Worm (Caenorhabditis elegans) whole organism, late embryonic: ENCODE data around the gene Y97E10AR.8.

Source experiments
- C38D4.7 ChIP-seq: fragments of 200-800 bp; sonication (Bioruptor generic); optimal IDR thresholded peaks from 2 replicates; lab custom pipeline; 2018; ENCODE audit warnings: mild to moderate bottlenecking, missing genetic modification characterization, moderate library complexity, missing compliant biosample characterization
- F13H6.1 ChIP-seq: sonication (generic microtip); optimal IDR thresholded peaks from 2 replicates; lab custom pipeline; 2016; ENCODE audit warnings: missing genetic modification characterization, missing compliant biosample characterization
- K02D7.2 ChIP-seq: sonication (generic microtip); optimal IDR thresholded peaks from 2 replicates; lab custom pipeline; 2017; ENCODE audit warnings: mild to moderate bottlenecking, missing genetic modification characterization, missing compliant biosample characterization
- K09A11.1 ChIP-seq: sonication (generic microtip); optimal IDR thresholded peaks from 2 replicates; lab custom pipeline; 2017; ENCODE audit warnings: antibody characterized with exemption, mild to moderate bottlenecking, missing genetic modification characterization, missing compliant biosample characterization; ENCODE audit not compliant: insufficient read depth
- T23F11.4 ChIP-seq: fragments of 200-800 bp; sonication (Bioruptor generic); optimal IDR thresholded peaks from 2 replicates; lab custom pipeline; 2018; ENCODE audit warnings: mild to moderate bottlenecking, missing genetic modification characterization, missing compliant biosample characterization
- ahr-1 ChIP-seq: sonication (generic microtip); optimal IDR thresholded peaks from 2 replicates; lab custom pipeline; 2016; ENCODE audit warnings: missing genetic modification characterization, missing compliant biosample characterization
- ceh-14 ChIP-seq: sonication (generic microtip); optimal IDR thresholded peaks from 2 replicates; lab custom pipeline; 2016; ENCODE audit warnings: missing genotype, missing genetic modification characterization, missing compliant biosample characterization
- ceh-19 ChIP-seq: fragments of 200-800 bp; sonication (Bioruptor generic); optimal IDR thresholded peaks from 2 replicates; lab custom pipeline; 2018; ENCODE audit warnings: mild to moderate bottlenecking, missing genetic modification characterization, missing compliant biosample characterization
- ceh-22 ChIP-seq: sonication (generic microtip); optimal IDR thresholded peaks from 2 replicates; lab custom pipeline; 2017; ENCODE audit warnings: missing biosample characterization, missing genetic modification characterization
- ceh-30 ChIP-seq: fragments of 150-350 bp; optimal IDR thresholded peaks from 2 replicates; lab custom pipeline; 2014; ENCODE audit warnings: missing biosample characterization, missing genetic modification characterization
- ceh-31 ChIP-seq: sonication (generic microtip); optimal IDR thresholded peaks from 2 replicates; lab custom pipeline; 2016; ENCODE audit warnings: missing genetic modification characterization, missing compliant biosample characterization
- ceh-34 ChIP-seq: sonication (generic microtip); optimal IDR thresholded peaks from 2 replicates; lab custom pipeline; 2016; ENCODE audit warnings: mild to moderate bottlenecking, missing genetic modification characterization, missing compliant biosample characterization
- ceh-48 ChIP-seq: sonication (generic microtip); optimal IDR thresholded peaks from 2 replicates; lab custom pipeline; 2016; ENCODE audit warnings: missing genetic modification characterization, inconsistent platforms, missing compliant biosample characterization
- dmd-4 ChIP-seq: sonication (generic microtip); optimal IDR thresholded peaks from 2 replicates; lab custom pipeline; 2016; ENCODE audit warnings: borderline replicate concordance, missing genetic modification characterization, missing compliant biosample characterization
- dve-1 ChIP-seq: sonication (generic microtip); optimal IDR thresholded peaks from 2 replicates; lab custom pipeline; 2017; ENCODE audit warnings: antibody characterized with exemption, mild to moderate bottlenecking, missing genetic modification characterization, missing compliant biosample characterization
- elt-2 ChIP-seq: sonication (generic microtip); optimal IDR thresholded peaks from 2 replicates; lab custom pipeline; 2016; ENCODE audit warnings: missing genetic modification reagents, missing genetic modification characterization, missing compliant biosample characterization
- elt-4 ChIP-seq: sonication (generic microtip); optimal IDR thresholded peaks from 2 replicates; lab custom pipeline; 2016; ENCODE audit warnings: missing genetic modification characterization, missing compliant biosample characterization
- eyg-1 ChIP-seq: sonication (generic microtip); optimal IDR thresholded peaks from 2 replicates; lab custom pipeline; 2016; ENCODE audit warnings: missing genotype, missing genetic modification characterization, missing compliant biosample characterization
- fax-1 ChIP-seq: sonication (generic microtip); optimal IDR thresholded peaks from 2 replicates; lab custom pipeline; 2016; ENCODE audit warnings: missing genotype, missing genetic modification characterization, missing compliant biosample characterization
- fkh-10 ChIP-seq: fragments of 150-350 bp; optimal IDR thresholded peaks from 2 replicates; lab custom pipeline; 2014; ENCODE audit warnings: missing biosample characterization, missing genetic modification reagents, missing genetic modification characterization
- hlh-30 ChIP-seq: sonication (generic microtip); optimal IDR thresholded peaks from 2 replicates; lab custom pipeline; 2017; ENCODE audit warnings: antibody characterized with exemption, missing genetic modification characterization, missing compliant biosample characterization; ENCODE audit not compliant: insufficient read depth
- hlh-6 ChIP-seq: sonication (generic microtip); optimal IDR thresholded peaks from 2 replicates; lab custom pipeline; 2016; ENCODE audit warnings: missing genotype, missing genetic modification characterization, missing compliant biosample characterization
- hlh-8 ChIP-seq: sonication (generic microtip); optimal IDR thresholded peaks from 2 replicates; lab custom pipeline; 2016; ENCODE audit warnings: missing genotype, missing genetic modification characterization, missing compliant biosample characterization
- lim-6 ChIP-seq: sonication (generic microtip); optimal IDR thresholded peaks from 2 replicates; lab custom pipeline; 2016; ENCODE audit warnings: missing genetic modification characterization, missing compliant biosample characterization
- lin-11 ChIP-seq: fragments of 200-800 bp; sonication (Bioruptor generic); optimal IDR thresholded peaks from 2 replicates; lab custom pipeline; 2018; ENCODE audit warnings: mild to moderate bottlenecking, missing genetic modification characterization, missing compliant biosample characterization
- madf-2 ChIP-seq: sonication (generic microtip); optimal IDR thresholded peaks from 2 replicates; lab custom pipeline; 2017; ENCODE audit warnings: missing genetic modification characterization, missing compliant biosample characterization
- nhr-11 ChIP-seq: fragments of 150-350 bp; optimal IDR thresholded peaks from 2 replicates; lab custom pipeline; 2014; ENCODE audit warnings: missing biosample characterization, missing genetic modification characterization
- npax-4 ChIP-seq: sonication (generic microtip); optimal IDR thresholded peaks from 2 replicates; lab custom pipeline; 2016; ENCODE audit warnings: missing genetic modification characterization, missing compliant biosample characterization
- odd-2 ChIP-seq: sonication (generic microtip); optimal IDR thresholded peaks from 2 replicates; lab custom pipeline; 2017; ENCODE audit warnings: antibody characterized with exemption, mild to moderate bottlenecking, missing genetic modification characterization, missing compliant biosample characterization
- pha-2 ChIP-seq: sonication (generic microtip); optimal IDR thresholded peaks from 2 replicates; lab custom pipeline; 2017; ENCODE audit warnings: mild to moderate bottlenecking, missing genetic modification characterization, missing compliant biosample characterization
- pha-4 ChIP-seq: fragments of 150-350 bp; optimal IDR thresholded peaks from 2 replicates; lab custom pipeline; 2018; ENCODE audit warnings: missing biosample characterization, missing genetic modification reagents, missing genetic modification characterization
- pqm-1 ChIP-seq: sonication (generic microtip); optimal IDR thresholded peaks from 2 replicates; lab custom pipeline; 2016; ENCODE audit warnings: missing genetic modification characterization, missing compliant biosample characterization
- sdc-2 ChIP-seq: sonication (generic microtip); optimal IDR thresholded peaks from 2 replicates; lab custom pipeline; 2016; ENCODE audit warnings: missing genotype, missing genetic modification characterization, missing compliant biosample characterization
- sox-2 ChIP-seq: fragments of 200-800 bp; sonication (Bioruptor generic); IDR thresholded peaks from 2 replicates; pipeline ENCODE4 v1.3.6; 2022; ENCODE audit warnings: missing genetic modification reagents, missing genetic modification characterization, missing compliant biosample characterization
- ttx-3 ChIP-seq: sonication (generic microtip); optimal IDR thresholded peaks from 2 replicates; lab custom pipeline; 2016; ENCODE audit warnings: missing genetic modification reagents, missing genetic modification characterization, missing compliant biosample characterization
- unc-3 ChIP-seq, 2 experiments: fragments of 200-800 bp in 1 of 2; sonication (Bioruptor generic) in 1 of 2; sonication (generic microtip) in 1 of 2; conservative IDR thresholded peaks in 1 of 2; optimal IDR thresholded peaks in 1 of 2; 2 replicates each; pipeline versions ENCODE4 v1.3.6 to Lab custom; 2016 to 2022; ENCODE audit warnings: missing compliant biosample characterization in 2 of 2, missing genetic modification characterization in 2 of 2, missing genetic modification reagents in 1 of 2
- unc-42 ChIP-seq: sonication (generic microtip); optimal IDR thresholded peaks from 2 replicates; lab custom pipeline; 2016; ENCODE audit warnings: missing genotype, missing genetic modification characterization, missing compliant biosample characterization
- unc-55 ChIP-seq: sonication (generic microtip); optimal IDR thresholded peaks from 2 replicates; lab custom pipeline; 2017; ENCODE audit warnings: missing biosample characterization, missing genetic modification reagents, missing genetic modification characterization
- zip-5 ChIP-seq: sonication (generic microtip); optimal IDR thresholded peaks from 2 replicates; lab custom pipeline; 2016; ENCODE audit warnings: missing genetic modification characterization, missing compliant biosample characterization

Gene Y97E10AR.8

ce11 chrV:8046706-8047105 is 41.6 kb downstream of the Y97E10AR.8 start, which contains the start of gene ZC513.3:
Gene ZC513.3 (plus strand): TSS chrV:8047006.
- TF ChIP-seq sox-2, result no peak
- no peak for TF ChIP-seq unc-55 (GFP tag; lab: Kevin White, UChicago)
- TF ChIP-seq sdc-2 (tag; lab: Kevin White, UChicago), result no peak
- TF ChIP-seq lin-11 (tag; lab: Kevin White, UChicago), result no peak
- no peak for TF ChIP-seq F13H6.1 (tag; lab: Kevin White, UChicago)
- no peak for TF ChIP-seq eyg-1
- no peak for TF ChIP-seq unc-42 (tag; lab: Kevin White, UChicago)
- TF ChIP-seq ceh-22, result no peak
- TF ChIP-seq ceh-31 (tag; lab: Kevin White, UChicago), result no peak
- TF ChIP-seq madf-2 (tag; lab: Kevin White, UChicago), result no peak
- TF ChIP-seq nhr-11 (tag; lab: Kevin White, UChicago), result no peak
- TF ChIP-seq ceh-14 (tag; lab: Kevin White, UChicago), result no peak
- no peak for TF ChIP-seq zip-5 (tag; lab: Kevin White, UChicago)
- no peak for TF ChIP-seq dve-1 (tag; lab: Kevin White, UChicago)
- TF ChIP-seq lim-6 (tag; lab: Kevin White, UChicago), result no peak
- TF ChIP-seq ceh-48 (tag; lab: Kevin White, UChicago), result no peak
- TF ChIP-seq pha-2 (tag; lab: Kevin White, UChicago), result no peak
- TF ChIP-seq T23F11.4 (GFP tag; lab: Kevin White, UChicago), result no peak

ce11 chrV:8050059-8050677 is 45.1 kb downstream of the Y97E10AR.8 start:
- TF ChIP-seq dmd-4 (tag; lab: Kevin White, UChicago) (peak; percentile 14), odd-2 (tag; lab: Kevin White, UChicago) (no peak), elt-4 (tag; lab: Kevin White, UChicago) (peak; percentile 74), C38D4.7 (GFP tag; lab: Kevin White, UChicago) (no peak), ttx-3 (tag; lab: Kevin White, UChicago) (no peak), ceh-34 (tag; lab: Kevin White, UChicago) (no peak)

ce11 chrV:8050811-8051210 is 45.7 kb downstream of the Y97E10AR.8 start, which contains the start of gene col-43:
Gene col-43 (minus strand): TSS chrV:8050911.
- no peak for TF ChIP-seq lin-11 (tag; lab: Kevin White, UChicago)
- no peak for TF ChIP-seq ahr-1 (tag; lab: Kevin White, UChicago)
- no peak for TF ChIP-seq pha-4 (tag; lab: Kevin White, UChicago)
- TF ChIP-seq fkh-10, result no peak
- no peak for TF ChIP-seq K02D7.2

ce11 chrV:8051851-8052250 is 46.8 kb downstream of the Y97E10AR.8 start, which contains the start of gene sth-1:
Gene sth-1 (plus strand): TSS chrV:8052151.
- no peak for TF ChIP-seq unc-3 (GFP tag; conservative IDR thresholded peaks at IDR 0.05; lab: Robert Waterston, UW)
- TF ChIP-seq unc-3 (tag; optimal IDR thresholded peaks at IDR 0.05; lab: Kevin White, UChicago), result no peak
- TF ChIP-seq hlh-8 (tag; lab: Kevin White, UChicago), result no peak
- TF ChIP-seq ahr-1 (tag; lab: Kevin White, UChicago), result no peak
- no peak for TF ChIP-seq sox-2
- no peak for TF ChIP-seq pqm-1 (tag; lab: Kevin White, UChicago)
- TF ChIP-seq hlh-6 (tag; lab: Kevin White, UChicago), result no peak
- TF ChIP-seq C38D4.7 (GFP tag; lab: Kevin White, UChicago), result no peak
- TF ChIP-seq dmd-4 (tag; lab: Kevin White, UChicago), result no peak

ce11 chrV:8054130-8054529 is 49.0 kb downstream of the Y97E10AR.8 start, which contains the start of gene ZC513.2:
Gene ZC513.2 (plus strand): TSS chrV:8054430.
- TF ChIP-seq fax-1 (tag; lab: Kevin White, UChicago) (no peak), ceh-30 (tag; lab: Kevin White, UChicago) (no peak), elt-2 (tag; lab: Kevin White, UChicago) (no peak), madf-2 (tag; lab: Kevin White, UChicago) (no peak), lim-6 (tag; lab: Kevin White, UChicago) (no peak), pqm-1 (tag; lab: Kevin White, UChicago) (no peak), hlh-30 (tag; lab: Kevin White, UChicago) (no peak), ahr-1 (tag; lab: Kevin White, UChicago) (no peak), sdc-2 (tag; lab: Kevin White, UChicago) (no peak), zip-5 (tag; lab: Kevin White, UChicago) (no peak), K09A11.1 (tag; lab: Kevin White, UChicago) (no peak), ceh-19 (GFP tag; lab: Kevin White, UChicago) (no peak), npax-4 (no peak)
